Worm (Caenorhabditis elegans) whole organism, L2 larva: Measurements from ENCODE around the gene sre-41.

Experiments
- fos-1 ChIP-seq: fragments of 150-350 bp; optimal IDR thresholded peaks from 2 replicates; lab custom pipeline; 2014; ENCODE audit warnings: missing biosample characterization, missing genetic modification characterization
- mdl-1 ChIP-seq, 2 experiments: fragments of 150-350 bp in 1 of 2; sonication (generic microtip) in 1 of 2; optimal IDR thresholded peaks; 2 replicates each; lab custom pipeline; 2017; ENCODE audit warnings: missing biosample characterization in 2 of 2, missing genetic modification characterization in 2 of 2
- nhr-237 ChIP-seq: fragments of 150-350 bp; optimal IDR thresholded peaks from 2 replicates; lab custom pipeline; 2014; ENCODE audit warnings: missing biosample characterization, missing genetic modification characterization
- skn-1 ChIP-seq: sonication (generic microtip); optimal IDR thresholded peaks from 2 replicates; lab custom pipeline; 2017; ENCODE audit warnings: missing biosample characterization, missing genetic modification characterization

ce11 chrII:12341566-12342223 is 46.4 kb upstream of the sre-41 start:
- TF ChIP-seq skn-1 (no peak), fos-1 (tag; lab: Kevin White, UChicago) (no peak), mdl-1 (tag; optimal IDR thresholded peaks at IDR 0.05; lab: Kevin White, UChicago) (no peak), nhr-237 (tag; lab: Kevin White, UChicago) (no peak)
